Fruit fly (Drosophila melanogaster): ENCODE results near the gene CG13813.

dm6 chr3L:20212022-20212421 lies 19.4 kb upstream of the CG13813 start, which contains the start of gene CG7017:
- no peak for TF ChIP-seq CG10348 (GFP tag; IDR thresholded peaks at IDR 0.05)
- TF ChIP-seq fd96Ca (GFP tag; IDR thresholded peaks at IDR 0.05), result no peak
- no peak for TF ChIP-seq Snoo (tag; optimal IDR thresholded peaks at IDR 0.05)
- TF ChIP-seq CG8159 (tag; optimal IDR thresholded peaks at IDR 0.05), result no peak

Measured in whole organism, pupa.